Worm (Caenorhabditis elegans) whole organism, L1 larva: ENCODE measurements around the gene ncl-1.

Source experiments
- F16B12.6 ChIP-seq: fragments of 150-350 bp; optimal IDR thresholded peaks from 2 replicates; lab custom pipeline; 2014; ENCODE audit warnings: missing biosample characterization, missing genetic modification characterization
- aha-1 ChIP-seq: fragments of 150-350 bp; optimal IDR thresholded peaks from 2 replicates; lab custom pipeline; 2014; ENCODE audit warnings: missing biosample characterization, missing genetic modification characterization
- alr-1 ChIP-seq: fragments of 200-800 bp; sonication (Bioruptor generic); optimal IDR thresholded peaks from 2 replicates; lab custom pipeline; 2018; ENCODE audit warnings: borderline replicate concordance, mild to moderate bottlenecking, missing genetic modification characterization, missing compliant biosample characterization
- ama-1 ChIP-seq: fragments of 150-350 bp; optimal IDR thresholded peaks from 2 replicates; lab custom pipeline; 2014
- blmp-1 ChIP-seq: fragments of 150-350 bp; optimal IDR thresholded peaks from 2 replicates; lab custom pipeline; 2014; ENCODE audit warnings: missing biosample characterization, missing genetic modification characterization
- ceh-63 ChIP-seq: fragments of 200-800 bp; sonication (Bioruptor generic); optimal IDR thresholded peaks from 2 replicates; lab custom pipeline; 2018; ENCODE audit warnings: mild to moderate bottlenecking, missing genetic modification characterization, missing compliant biosample characterization
- ceh-82 ChIP-seq, 3 experiments: fragments of 150-350 bp in 1 of 3; sonication (generic microtip) in 2 of 3; optimal IDR thresholded peaks; 2 replicates each; lab custom pipeline; 2014 to 2017; ENCODE audit warnings: missing biosample characterization in 3 of 3, missing genetic modification characterization in 3 of 3
- ceh-88 ChIP-seq: fragments of 200-800 bp; sonication (Bioruptor generic); IDR thresholded peaks from 2 replicates; pipeline ENCODE4 v1.3.6; 2022; ENCODE audit warnings: missing genetic modification characterization, missing compliant biosample characterization
- dpl-1 ChIP-seq, 3 experiments: fragments of 150-350 bp in 2 of 3; sonication (generic microtip) in 1 of 3; optimal IDR thresholded peaks; 2 replicates each; lab custom pipeline; 2014 to 2017; ENCODE audit warnings: missing biosample characterization in 3 of 3, missing genetic modification characterization in 3 of 3, missing genetic modification reagents in 3 of 3
- efl-1 ChIP-seq, 4 experiments: fragments of 150-350 bp; optimal IDR thresholded peaks in 3 of 4; peaks in 1 of 4; 1 replicate in 1 of 4; 2 replicates in 3 of 4; lab custom pipeline; 2014; ENCODE audit warnings: missing biosample characterization in 2 of 4, missing genetic modification characterization in 2 of 4, missing genetic modification reagents in 2 of 4
- egl-27 ChIP-seq, 2 experiments: fragments of 150-350 bp in 1 of 2; sonication (generic microtip); optimal IDR thresholded peaks; 3 replicates each; lab custom pipeline; 2017 to 2018; ENCODE audit warnings: missing biosample characterization in 2 of 2, missing genetic modification characterization in 2 of 2, missing genetic modification reagents in 2 of 2
- fkh-4 ChIP-seq: sonication (generic microtip); optimal IDR thresholded peaks from 2 replicates; lab custom pipeline; 2016; ENCODE audit warnings: missing compliant biosample characterization, missing genetic modification characterization, borderline replicate concordance
- fkh-8 ChIP-seq: sonication (generic microtip); optimal IDR thresholded peaks from 2 replicates; lab custom pipeline; 2016; ENCODE audit warnings: mild to moderate bottlenecking, missing genetic modification characterization, missing compliant biosample characterization
- grh-1 ChIP-seq: fragments of 200-800 bp; sonication (Bioruptor generic); IDR thresholded peaks from 2 replicates; pipeline ENCODE4 v1.3.6; 2022; ENCODE audit warnings: missing genetic modification reagents, missing genetic modification characterization, missing compliant biosample characterization
- hlh-4 ChIP-seq: sonication (generic microtip); optimal IDR thresholded peaks from 2 replicates; lab custom pipeline; 2016; ENCODE audit warnings: mild to moderate bottlenecking, missing genetic modification characterization, missing compliant biosample characterization
- hpl-2 ChIP-seq: fragments of 150-350 bp; optimal IDR thresholded peaks from 2 replicates; lab custom pipeline; 2014; ENCODE audit warnings: missing biosample characterization, missing genetic modification reagents, missing genetic modification characterization
- lin-14 ChIP-seq: fragments of 200-800 bp; sonication (Bioruptor generic); optimal IDR thresholded peaks from 2 replicates; lab custom pipeline; 2018; ENCODE audit warnings: mild to moderate bottlenecking, missing genetic modification characterization, moderate library complexity, missing compliant biosample characterization
- lin-35 ChIP-seq, 2 experiments: fragments of 150-350 bp; optimal IDR thresholded peaks; 2 replicates each; lab custom pipeline; 2014; ENCODE audit warnings: missing biosample characterization in 2 of 2, missing genetic modification characterization in 2 of 2, missing genetic modification reagents in 2 of 2
- lin-39 ChIP-seq: fragments of 150-350 bp; optimal IDR thresholded peaks from 2 replicates; lab custom pipeline; 2014; ENCODE audit warnings: missing biosample characterization, missing genetic modification reagents, missing genetic modification characterization
- lir-3 ChIP-seq: sonication (generic microtip); optimal IDR thresholded peaks from 2 replicates; lab custom pipeline; 2016; ENCODE audit warnings: mild to moderate bottlenecking, missing genetic modification characterization, moderate library complexity, missing compliant biosample characterization; ENCODE audit not compliant: poor library complexity
- lsy-2 ChIP-seq, 2 experiments: fragments of 150-350 bp; optimal IDR thresholded peaks; 2 replicates each; lab custom pipeline; 2014; ENCODE audit warnings: missing biosample characterization in 2 of 2, missing genetic modification characterization in 2 of 2
- mab-9 ChIP-seq: fragments of 200-800 bp; sonication (Bioruptor generic); IDR thresholded peaks from 2 replicates; pipeline ENCODE4 v1.3.6; 2022; ENCODE audit warnings: missing genetic modification reagents, missing genetic modification characterization, missing compliant biosample characterization
- mdl-1 ChIP-seq, 2 experiments: fragments of 150-350 bp; optimal IDR thresholded peaks; 2 replicates each; lab custom pipeline; 2014 to 2017; ENCODE audit warnings: missing biosample characterization in 2 of 2, missing genetic modification characterization in 2 of 2, inconsistent platforms in 1 of 2
- mep-1 ChIP-seq: fragments of 150-350 bp; optimal IDR thresholded peaks from 2 replicates; lab custom pipeline; 2014; ENCODE audit warnings: missing biosample characterization, missing genetic modification characterization
- nhr-12 ChIP-seq: sonication (generic microtip); optimal IDR thresholded peaks from 2 replicates; lab custom pipeline; 2017; ENCODE audit warnings: missing biosample characterization, missing genetic modification characterization
- nhr-19 ChIP-seq: fragments of 200-800 bp; sonication (Bioruptor generic); conservative IDR thresholded peaks from 2 replicates; pipeline ENCODE4 v1.3.6; 2022; ENCODE audit warnings: missing genetic modification characterization, missing compliant biosample characterization
- nhr-20 ChIP-seq: sonication (generic microtip); optimal IDR thresholded peaks from 2 replicates; lab custom pipeline; 2016; ENCODE audit warnings: mild to moderate bottlenecking, missing genetic modification characterization, missing compliant biosample characterization
- nhr-237 ChIP-seq: fragments of 150-350 bp; optimal IDR thresholded peaks from 2 replicates; lab custom pipeline; 2014; ENCODE audit warnings: missing biosample characterization, missing genetic modification characterization
- nhr-71 ChIP-seq: sonication (generic microtip); optimal IDR thresholded peaks from 2 replicates; lab custom pipeline; 2016; ENCODE audit warnings: mild to moderate bottlenecking, missing genetic modification characterization, moderate library complexity, missing compliant biosample characterization
- nhr-76 ChIP-seq: sonication (generic microtip); optimal IDR thresholded peaks from 2 replicates; lab custom pipeline; 2017; ENCODE audit warnings: missing biosample characterization, missing genetic modification characterization
- nhr-77 ChIP-seq: fragments of 150-350 bp; optimal IDR thresholded peaks from 2 replicates; lab custom pipeline; 2014; ENCODE audit warnings: missing biosample characterization, missing genetic modification characterization
- nhr-84 ChIP-seq: sonication (generic microtip); optimal IDR thresholded peaks from 2 replicates; lab custom pipeline; 2017; ENCODE audit warnings: missing biosample characterization, missing genetic modification characterization
- nhr-90 ChIP-seq: sonication (generic microtip); optimal IDR thresholded peaks from 2 replicates; lab custom pipeline; 2016; ENCODE audit warnings: mild to moderate bottlenecking, missing genetic modification characterization, missing compliant biosample characterization; ENCODE audit not compliant: poor library complexity
- rnt-1 ChIP-seq: sonication (generic microtip); optimal IDR thresholded peaks from 2 replicates; lab custom pipeline; 2016; ENCODE audit warnings: mild to moderate bottlenecking, missing genetic modification characterization, moderate library complexity, missing compliant biosample characterization
- skn-1 ChIP-seq: fragments of 150-350 bp; optimal IDR thresholded peaks from 2 replicates; lab custom pipeline; 2014; ENCODE audit warnings: missing biosample characterization, missing genetic modification characterization
- snu-23 ChIP-seq: sonication (generic microtip); optimal IDR thresholded peaks from 2 replicates; lab custom pipeline; 2016; ENCODE audit warnings: missing genetic modification characterization, missing compliant biosample characterization
- sox-4 ChIP-seq: sonication (generic microtip); optimal IDR thresholded peaks from 2 replicates; lab custom pipeline; 2016; ENCODE audit warnings: missing genetic modification characterization, missing compliant biosample characterization
- sup-37 ChIP-seq: fragments of 200-800 bp; sonication (Bioruptor generic); optimal IDR thresholded peaks from 2 replicates; lab custom pipeline; 2018; ENCODE audit warnings: mild to moderate bottlenecking, missing genetic modification characterization, missing compliant biosample characterization
- swsn-7 ChIP-seq: sonication (generic microtip); optimal IDR thresholded peaks from 2 replicates; lab custom pipeline; 2016; ENCODE audit warnings: missing genetic modification characterization, missing compliant biosample characterization
- tbx-2 ChIP-seq: sonication (generic microtip); optimal IDR thresholded peaks from 2 replicates; lab custom pipeline; 2016; ENCODE audit warnings: missing genetic modification characterization, missing compliant biosample characterization
- unc-130 ChIP-seq: fragments of 150-350 bp; optimal IDR thresholded peaks from 2 replicates; lab custom pipeline; 2017; ENCODE audit warnings: missing biosample characterization, missing genetic modification characterization, inconsistent platforms
- unc-86 ChIP-seq: sonication (generic microtip); optimal IDR thresholded peaks from 2 replicates; lab custom pipeline; 2016; ENCODE audit warnings: missing genetic modification characterization, missing compliant biosample characterization
- unc-98 ChIP-seq: fragments of 200-800 bp; sonication (Bioruptor generic); IDR thresholded peaks from 2 replicates; pipeline ENCODE4 v1.3.6; 2022; ENCODE audit warnings: missing genetic modification characterization, missing compliant biosample characterization
- xbp-1 ChIP-seq: sonication (generic microtip); optimal IDR thresholded peaks from 2 replicates; lab custom pipeline; 2016; ENCODE audit warnings: missing genetic modification characterization, missing compliant biosample characterization
- zip-4 ChIP-seq: fragments of 200-800 bp; sonication (Bioruptor generic); optimal IDR thresholded peaks from 2 replicates; lab custom pipeline; 2018; ENCODE audit warnings: mild to moderate bottlenecking, missing genetic modification characterization, moderate library complexity, missing compliant biosample characterization
- ztf-11 ChIP-seq, 2 experiments: sonication (generic microtip); optimal IDR thresholded peaks; 2 replicates each; lab custom pipeline; 2016 to 2017; ENCODE audit warnings: missing genetic modification characterization in 2 of 2, missing biosample characterization in 1 of 2, missing compliant biosample characterization in 1 of 2
- ztf-4 ChIP-seq: fragments of 150-350 bp; optimal IDR thresholded peaks from 2 replicates; lab custom pipeline; 2014; ENCODE audit warnings: missing biosample characterization, missing genetic modification characterization

Gene ncl-1

DNA sequence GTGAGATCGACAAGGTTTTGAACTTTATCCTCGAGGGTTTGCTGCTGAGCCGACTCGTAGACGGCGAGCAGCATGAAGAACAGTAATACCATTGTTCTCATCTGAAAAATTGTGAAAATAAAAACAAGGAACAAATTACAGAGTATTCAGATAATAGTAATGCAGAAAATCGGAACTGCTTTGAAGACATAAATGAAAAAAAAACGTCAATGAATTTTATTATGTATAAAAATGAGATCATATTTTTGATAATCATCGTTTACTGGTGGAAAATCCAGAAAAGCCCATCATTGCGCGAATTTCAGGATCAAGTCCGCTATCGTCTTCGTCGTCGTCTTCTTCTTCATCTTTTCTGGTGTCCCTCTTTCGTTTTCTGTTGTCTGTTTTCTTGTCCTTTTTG is 49.4 kb downstream of the ncl-1 start, which contains the start of gene ZK686.3:
Gene ZK686.3 (minus strand): TSS at position 101 of the 400 bp plus-strand sequence.
- TF ChIP-seq nhr-237 = no peak
- TF ChIP-seq ceh-63 (GFP tag; lab: Kevin White, UChicago) = no peak
- no peak for TF ChIP-seq hlh-4 (tag; lab: Kevin White, UChicago)
- TF ChIP-seq alr-1 (tag; lab: Kevin White, UChicago) = no peak
- TF ChIP-seq nhr-12 = no peak
- no peak for TF ChIP-seq nhr-76
- no peak for TF ChIP-seq nhr-84 (tag; lab: Kevin White, UChicago)
- TF ChIP-seq egl-27 (tag; optimal IDR thresholded peaks at IDR 0.05; lab: Kevin White, UChicago) = no peak
- TF ChIP-seq sup-37 (GFP tag; lab: Kevin White, UChicago) = no peak
- no peak for TF ChIP-seq grh-1 (GFP tag; lab: Robert Waterston, UW)
- no peak for TF ChIP-seq sox-4 (tag; lab: Kevin White, UChicago)
- TF ChIP-seq skn-1 = no peak
- TF ChIP-seq fkh-4 (tag; lab: Kevin White, UChicago) = no peak
- no peak for TF ChIP-seq hpl-2 (GFP tag; lab: Kevin White, UChicago)
- TF ChIP-seq dpl-1 (GFP tag; optimal IDR thresholded peaks at IDR 0.05; lab: Kevin White, UChicago) = no peak
- TF ChIP-seq lir-3 (tag; lab: Kevin White, UChicago) = no peak
- TF ChIP-seq efl-1 (optimal IDR thresholded peaks at IDR 0.05; lab: Kevin White, UChicago) = no peak
- no peak for TF ChIP-seq efl-1 (GFP tag; optimal IDR thresholded peaks at IDR 0.05 in 1 of 2; lab: Kevin White, UChicago)
- TF ChIP-seq lsy-2 (tag; optimal IDR thresholded peaks at IDR 0.05; lab: Kevin White, UChicago) = no peak
- no peak for TF ChIP-seq swsn-7 (tag; lab: Kevin White, UChicago)

DNA sequence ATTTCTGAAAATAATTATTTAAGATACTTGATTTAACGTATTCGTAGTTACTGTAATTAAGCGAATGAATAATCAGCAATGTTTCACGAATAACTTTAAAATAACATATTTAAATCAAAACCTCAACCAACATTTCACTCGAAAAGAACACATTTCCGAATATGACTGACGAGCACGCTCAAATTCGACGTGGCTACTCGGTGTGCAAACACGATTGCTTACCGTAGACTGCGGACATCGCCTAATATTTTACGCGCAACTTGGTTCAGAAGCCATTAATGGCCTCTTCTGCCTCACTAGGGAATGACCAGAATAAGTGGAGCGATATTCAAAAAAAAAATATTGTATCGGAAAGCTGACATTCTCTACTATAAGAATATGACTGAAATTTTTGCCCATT is 50.4 kb downstream of the ncl-1 start, which contains the start of gene snu-23:
Gene snu-23 (minus strand): TSS at position 156 of the 400 bp plus-strand sequence.
- TF ChIP-seq hpl-2 (GFP tag; lab: Kevin White, UChicago) = no peak
- TF ChIP-seq lin-14 (GFP tag; lab: Kevin White, UChicago) = peak; percentile 24
- TF ChIP-seq blmp-1 = peak; percentile 11
- peak; percentile 10 to 48 (median 17) for TF ChIP-seq dpl-1 (GFP tag; optimal IDR thresholded peaks at IDR 0.05; lab: Kevin White, UChicago)
- peak; percentile 84 to 97 for TF ChIP-seq lsy-2 (tag; optimal IDR thresholded peaks at IDR 0.05; lab: Kevin White, UChicago)
- peak in 1 of 3 experiments; percentile 51 for TF ChIP-seq ceh-82 (tag; optimal IDR thresholded peaks at IDR 0.05; lab: Kevin White, UChicago)
- no peak for TF ChIP-seq hlh-4 (tag; lab: Kevin White, UChicago)
- no peak for TF ChIP-seq tbx-2
- TF ChIP-seq unc-98 (GFP tag; lab: Robert Waterston, UW) = no peak
- TF ChIP-seq mep-1 (tag; lab: Kevin White, UChicago) = peak; percentile 46
- TF ChIP-seq F16B12.6 = peak; percentile 81
- no peak for TF ChIP-seq nhr-77
- peak; percentile 10 for TF ChIP-seq nhr-71 (tag; lab: Kevin White, UChicago)
- no peak for TF ChIP-seq ama-1 (lab: Kevin White, UChicago)
- peak; percentile 35 for TF ChIP-seq snu-23 (GFP tag; lab: Kevin White, UChicago)
- no peak for TF ChIP-seq ceh-63 (GFP tag; lab: Kevin White, UChicago)
- TF ChIP-seq unc-130 (tag; lab: Kevin White, UChicago) = peak; percentile 35
- TF ChIP-seq lin-35 (GFP tag; optimal IDR thresholded peaks at IDR 0.05; lab: Kevin White, UChicago) = peak; percentile 58 to 59
- peak in 1 of 2 experiments; percentile 15 for TF ChIP-seq mdl-1 (tag; optimal IDR thresholded peaks at IDR 0.05; lab: Kevin White, UChicago)
- TF ChIP-seq xbp-1 (tag; lab: Kevin White, UChicago) = peak; percentile 9
- peak; percentile 42 to 43 for TF ChIP-seq efl-1 (optimal IDR thresholded peaks at IDR 0.05; lab: Kevin White, UChicago)
- peak; percentile 48 to 93 for TF ChIP-seq efl-1 (GFP tag; optimal IDR thresholded peaks at IDR 0.05 in 1 of 2; lab: Kevin White, UChicago)
- no peak for TF ChIP-seq ztf-4 (tag; lab: Kevin White, UChicago)
- no peak for TF ChIP-seq ceh-88 (GFP tag; lab: Robert Waterston, UW)
- TF ChIP-seq zip-4 (GFP tag; lab: Kevin White, UChicago) = no peak
- TF ChIP-seq aha-1 (tag; lab: Kevin White, UChicago) = no peak

DNA sequence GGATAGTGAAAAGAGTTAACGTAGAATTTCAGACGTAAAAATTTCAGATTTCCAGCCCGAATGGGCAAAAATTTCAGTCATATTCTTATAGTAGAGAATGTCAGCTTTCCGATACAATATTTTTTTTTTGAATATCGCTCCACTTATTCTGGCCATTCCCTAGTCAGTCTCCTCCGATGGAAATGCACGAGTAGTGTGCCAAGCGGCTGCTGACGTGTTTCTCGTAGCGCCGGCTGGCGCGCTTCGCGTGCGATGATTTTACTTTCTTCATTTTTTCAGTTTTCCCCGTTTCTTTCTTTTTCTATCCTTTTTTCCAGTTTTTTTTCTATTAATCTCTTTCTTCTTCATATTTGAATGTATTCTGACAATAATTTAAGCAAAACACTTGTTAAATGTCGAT is 51.5 kb downstream of the ncl-1 start:
- peak; percentile 67 for TF ChIP-seq mep-1 (tag; lab: Kevin White, UChicago)
- TF ChIP-seq nhr-20 = peak; percentile 60
- TF ChIP-seq nhr-71 (tag; lab: Kevin White, UChicago) = peak; percentile 74
- TF ChIP-seq ztf-11 (tag; optimal IDR thresholded peaks at IDR 0.05; lab: Kevin White, UChicago) = peak in 1 of 2 experiments; percentile 32
- TF ChIP-seq swsn-7 (tag; lab: Kevin White, UChicago) = peak; percentile 68
- TF ChIP-seq tbx-2 = peak; percentile 65
- peak; percentile 84 for TF ChIP-seq rnt-1 (tag; lab: Kevin White, UChicago)
- TF ChIP-seq nhr-90 (tag; lab: Kevin White, UChicago) = peak; percentile 60
- TF ChIP-seq lin-14 (GFP tag; lab: Kevin White, UChicago) = peak; percentile 40
- peak; percentile 35 for TF ChIP-seq unc-86 (tag; lab: Kevin White, UChicago)
- peak; percentile 35 for TF ChIP-seq lin-39
- TF ChIP-seq mab-9 (GFP tag; lab: Robert Waterston, UW) = peak; percentile 48; the same call in 1 of the 2 replicates
- peak; percentile 65 to 72 for TF ChIP-seq efl-1 (optimal IDR thresholded peaks at IDR 0.05; lab: Kevin White, UChicago)
- peak; percentile 63 to 97 for TF ChIP-seq efl-1 (GFP tag; optimal IDR thresholded peaks at IDR 0.05 in 1 of 2; lab: Kevin White, UChicago)
- TF ChIP-seq F16B12.6 = peak; percentile 67
- TF ChIP-seq nhr-19 (GFP tag; lab: Robert Waterston, UW) = peak; percentile 83
- peak; percentile 11 for TF ChIP-seq fkh-8 (tag; lab: Kevin White, UChicago)
